Fruit fly (Drosophila melanogaster) whole organism, adult: ENCODE results near the gene Lrr47.

ENCODE experiments used
- CG1620 ChIP-seq: fragments of 200-800 bp; sonication (Bioruptor generic); optimal IDR thresholded peaks from 2 replicates; lab custom pipeline; 2016; ENCODE audit warnings: missing biosample characterization, missing genetic modification characterization
- CG33017 ChIP-seq: fragments of 200-800 bp; sonication (Bioruptor generic); optimal IDR thresholded peaks from 2 replicates; lab custom pipeline; 2018; ENCODE audit warnings: missing biosample characterization, mild to moderate bottlenecking, missing genetic modification characterization, moderate library complexity
- Crg-1 ChIP-seq: fragments of 200-800 bp; sonication (Bioruptor generic); optimal IDR thresholded peaks from 2 replicates; lab custom pipeline; 2016; ENCODE audit warnings: missing biosample characterization, missing genetic modification characterization
- Hr96 ChIP-seq: fragments of 200-800 bp; sonication (Bioruptor generic); optimal IDR thresholded peaks from 2 replicates; lab custom pipeline; 2016; ENCODE audit warnings: missing biosample characterization, missing genetic modification characterization
- Mnt ChIP-seq: fragments of 200-800 bp; sonication (Bioruptor generic); optimal IDR thresholded peaks from 2 replicates; lab custom pipeline; 2016; ENCODE audit warnings: missing biosample characterization, mild to moderate bottlenecking, missing genetic modification characterization
- bab1 ChIP-seq: fragments of 200-800 bp; sonication (Bioruptor generic); optimal IDR thresholded peaks from 3 replicates; lab custom pipeline; 2019; ENCODE audit warnings: missing biosample characterization, mild to moderate bottlenecking, missing genetic modification characterization, moderate library complexity
- ovo ChIP-seq: fragments of 200-800 bp; sonication (Bioruptor generic); optimal IDR thresholded peaks from 2 replicates; lab custom pipeline; 2016; ENCODE audit warnings: missing biosample characterization, missing genetic modification characterization
- pad ChIP-seq: fragments of 200-800 bp; sonication (Bioruptor generic); optimal IDR thresholded peaks from 3 replicates; lab custom pipeline; 2017; ENCODE audit warnings: missing biosample characterization, missing genetic modification characterization, mild to moderate bottlenecking, moderate library complexity, missing genetic modification reagents
- tj ChIP-seq: fragments of 200-800 bp; sonication (Bioruptor generic); optimal IDR thresholded peaks from 3 replicates; lab custom pipeline; 2017; ENCODE audit warnings: missing biosample characterization, mild to moderate bottlenecking, missing genetic modification characterization, moderate library complexity
- toe ChIP-seq: fragments of 200-800 bp; sonication (Bioruptor generic); optimal IDR thresholded peaks from 2 replicates; lab custom pipeline; 2016; ENCODE audit warnings: missing biosample characterization, missing genetic modification characterization

dm6 chr2L:10510843-10511242 lies 6.3 kb upstream of the Lrr47 start:
- no peak for TF ChIP-seq Crg-1 (GFP tag; lab: Kevin White, UChicago)
- no peak for TF ChIP-seq bab1 (GFP tag; lab: Kevin White, UChicago)
- no peak for TF ChIP-seq tj (GFP tag; lab: Kevin White, UChicago)
- TF ChIP-seq CG33017: no peak
- no peak for TF ChIP-seq ovo (GFP tag; lab: Kevin White, UChicago)
- TF ChIP-seq Hr96: no peak
- no peak for TF ChIP-seq toe (GFP tag; lab: Kevin White, UChicago)
- no peak for TF ChIP-seq CG1620
- TF ChIP-seq pad: no peak
- no peak for TF ChIP-seq Mnt
